Worm (Caenorhabditis elegans): ENCODE measurements around the gene mec-9.

Gene mec-9

ce11 chrV:9899278-9899677, 15.6 kb downstream of the mec-9 start, which contains the start of gene egl-47:
Gene egl-47 (plus strand): TSS chrV:9899578.
- TF ChIP-seq unc-86 (tag; optimal IDR thresholded peaks at IDR 0.05) = no peak
- no peak for TF ChIP-seq pag-3 (tag; optimal IDR thresholded peaks at IDR 0.05; ENCODE audit: borderline replicate concordance, insufficient read depth)
- no peak for TF ChIP-seq nhr-237 (tag; optimal IDR thresholded peaks at IDR 0.05)
- no peak for TF ChIP-seq lin-13 (GFP tag; optimal IDR thresholded peaks at IDR 0.05)
- no peak for TF ChIP-seq nhr-90 (tag; optimal IDR thresholded peaks at IDR 0.05; ENCODE audit: poor library complexity)
- no peak for TF ChIP-seq ceh-63 (GFP tag; optimal IDR thresholded peaks at IDR 0.05)

- TF ChIP-seq nhr-20 (tag; optimal IDR thresholded peaks at IDR 0.05) = peak; percentile 5
- TF ChIP-seq lin-35 (GFP tag; optimal IDR thresholded peaks at IDR 0.05) = peak in 1 of 2 experiments; percentile 14
- no peak for TF ChIP-seq pag-3 (tag; optimal IDR thresholded peaks at IDR 0.05; ENCODE audit: borderline replicate concordance, insufficient read depth)
- peak; percentile 64 for TF ChIP-seq elt-2 (tag; optimal IDR thresholded peaks at IDR 0.05)
Observed at ce11 chrV:9889629-9890028, 25.3 kb downstream of the mec-9 start, which contains the start of gene fshr-1. Gene fshr-1 (plus strand): TSS chrV:9889837.

- peak; percentile 8 for TF ChIP-seq blmp-1 (tag; optimal IDR thresholded peaks at IDR 0.05)
- no peak for TF ChIP-seq ces-1 (GFP tag; optimal IDR thresholded peaks at IDR 0.05)
- TF ChIP-seq skn-1 (tag; optimal IDR thresholded peaks at IDR 0.05) = peak; percentile 22
- no peak for TF ChIP-seq nhr-71 (tag; optimal IDR thresholded peaks at IDR 0.05)
- no peak for TF ChIP-seq egl-27 (tag; optimal IDR thresholded peaks at IDR 0.05)
- peak; percentile 20 for TF ChIP-seq fkh-8 (tag; optimal IDR thresholded peaks at IDR 0.05)
- TF ChIP-seq efl-1 (optimal IDR thresholded peaks at IDR 0.05) = peak in 1 of 2 experiments; percentile 24
- no peak for TF ChIP-seq efl-1 (GFP tag; optimal IDR thresholded peaks at IDR 0.05 in 1 of 2)
- no peak for TF ChIP-seq lin-35 (GFP tag; optimal IDR thresholded peaks at IDR 0.05)
Observed at ce11 chrV:9885918-9886488, 28.9 kb downstream of the mec-9 start, which contains the start of gene clp-9. Gene clp-9 (minus strand): TSS chrV:9885968.

DNA sequence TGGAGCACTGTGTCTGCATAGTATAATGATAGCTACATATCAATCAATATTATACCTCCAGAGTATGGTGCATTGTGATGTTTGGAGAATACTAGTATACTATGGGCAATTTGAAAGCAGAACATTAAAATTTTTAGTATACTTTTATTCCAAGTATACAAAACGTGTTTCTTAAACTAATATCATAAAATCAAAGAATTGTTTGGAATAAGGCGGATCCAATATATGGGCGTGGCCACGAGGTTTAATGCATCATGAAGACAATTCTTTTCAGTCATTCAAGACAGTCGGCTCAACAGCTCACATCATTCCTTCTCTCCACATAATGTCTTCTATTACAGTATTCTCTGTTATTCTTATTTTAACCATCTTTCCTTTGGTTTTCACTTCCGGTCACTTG, 35.1 kb downstream of the mec-9 start, which contains the start of gene sdz-31:
TSS of gene sdz-31 (plus strand) at position 301 of the 400 bp plus-strand sequence.
- TF ChIP-seq ama-1 (optimal IDR thresholded peaks at IDR 0.05) (no peak), nhr-71 (tag; optimal IDR thresholded peaks at IDR 0.05) (no peak), efl-3 (GFP tag; optimal IDR thresholded peaks at IDR 0.05) (no peak), pag-3 (tag; optimal IDR thresholded peaks at IDR 0.05; ENCODE audit: borderline replicate concordance, insufficient read depth) (no peak), lin-35 (GFP tag; optimal IDR thresholded peaks at IDR 0.05) (no peak), elt-3 (tag; optimal IDR thresholded peaks at IDR 0.05) (no peak), pax-3 (tag; optimal IDR thresholded peaks at IDR 0.05) (no peak), lin-14 (GFP tag; optimal IDR thresholded peaks at IDR 0.05) (no peak), mep-1 (tag; optimal IDR thresholded peaks at IDR 0.05) (no peak)

- TF ChIP-seq unc-86 (tag; optimal IDR thresholded peaks at IDR 0.05) (no peak), tlp-1 (tag; optimal IDR thresholded peaks at IDR 0.05) (no peak), ceh-88 (GFP tag; IDR thresholded peaks at IDR 0.05) (no peak)
Observed at ce11 chrV:9879404-9879803, 35.5 kb downstream of the mec-9 start, which contains the start of gene srab-26. Gene srab-26 (minus strand): TSS chrV:9879504.

- TF ChIP-seq ceh-90 (tag; optimal IDR thresholded peaks at IDR 0.05) = no peak
- no peak for TF ChIP-seq fkh-4 (tag; optimal IDR thresholded peaks at IDR 0.05; ENCODE audit: borderline replicate concordance)
- no peak for TF ChIP-seq fos-1 (tag; optimal IDR thresholded peaks at IDR 0.05)
- TF ChIP-seq pqm-1 (tag; optimal IDR thresholded peaks at IDR 0.05) = no peak
- no peak for TF ChIP-seq skn-1 (tag; optimal IDR thresholded peaks at IDR 0.05)
- TF ChIP-seq aly-2 (tag; optimal IDR thresholded peaks at IDR 0.05) = no peak
- TF ChIP-seq alr-1 (tag; optimal IDR thresholded peaks at IDR 0.05; ENCODE audit: borderline replicate concordance) = no peak
- TF ChIP-seq elt-2 (tag; optimal IDR thresholded peaks at IDR 0.05) = no peak
- TF ChIP-seq mef-2 (tag; optimal IDR thresholded peaks at IDR 0.05) = no peak
- no peak for TF ChIP-seq tbx-2 (tag; optimal IDR thresholded peaks at IDR 0.05)
- TF ChIP-seq blmp-1 (tag; optimal IDR thresholded peaks at IDR 0.05) = no peak
- no peak for TF ChIP-seq ceh-88 (GFP tag; IDR thresholded peaks at IDR 0.05)
- no peak for TF ChIP-seq unc-130 (tag; optimal IDR thresholded peaks at IDR 0.05)
- no peak for TF ChIP-seq vab-15 (tag; optimal IDR thresholded peaks at IDR 0.05)
- no peak for TF ChIP-seq ztf-4 (tag; optimal IDR thresholded peaks at IDR 0.05)
- TF ChIP-seq nhr-20 (tag; optimal IDR thresholded peaks at IDR 0.05) = no peak
- TF ChIP-seq dpl-1 (GFP tag; optimal IDR thresholded peaks at IDR 0.05) = no peak
- TF ChIP-seq nhr-77 (tag; optimal IDR thresholded peaks at IDR 0.05) = no peak
- no peak for TF ChIP-seq ceh-63 (GFP tag; optimal IDR thresholded peaks at IDR 0.05)
- no peak for TF ChIP-seq nhr-12 (tag; optimal IDR thresholded peaks at IDR 0.05)
Observed at ce11 chrV:9871339-9871738, 43.6 kb downstream of the mec-9 start, which contains the start of gene srab-18. Gene srab-18 (minus strand): TSS chrV:9871439.
